Worm (Caenorhabditis elegans) whole organism, young adult: ENCODE results near the gene Y47D7A.19.

Experiments used
- F22D6.2 ChIP-seq: sonication (generic microtip); optimal IDR thresholded peaks from 2 replicates; lab custom pipeline; 2016; ENCODE audit warnings: mild to moderate bottlenecking, missing genetic modification characterization, missing compliant biosample characterization
- F55B11.4 ChIP-seq: sonication (generic microtip); optimal IDR thresholded peaks from 2 replicates; lab custom pipeline; 2016; ENCODE audit warnings: missing compliant biosample characterization, missing genetic modification characterization, borderline replicate concordance; ENCODE audit not compliant: insufficient read depth
- Y53F4B.3 ChIP-seq: fragments of 200-800 bp; sonication (Bioruptor generic); IDR thresholded peaks from 2 replicates; pipeline ENCODE4 v1.3.6; 2022; ENCODE audit warnings: missing genetic modification reagents, missing genetic modification characterization, missing compliant biosample characterization
- akir-1 ChIP-seq: fragments of 200-800 bp; sonication (Bioruptor generic); optimal IDR thresholded peaks from 2 replicates; lab custom pipeline; 2018; ENCODE audit warnings: mild to moderate bottlenecking, missing genetic modification characterization, moderate library complexity, missing compliant biosample characterization
- ama-1 ChIP-seq, 3 experiments: fragments of 150-350 bp in 1 of 3; sonication (generic microtip) in 2 of 3; optimal IDR thresholded peaks; 2 replicates each; lab custom pipeline; 2014 to 2018; ENCODE audit warnings: missing biosample characterization in 2 of 3, missing genetic modification characterization in 2 of 3, missing genetic modification reagents in 2 of 3
- aptf-3 ChIP-seq: fragments of 200-800 bp; sonication (Bioruptor generic); IDR thresholded peaks from 2 replicates; pipeline ENCODE4 v1.3.6; 2022; ENCODE audit warnings: missing genetic modification characterization, missing compliant biosample characterization
- atf-7 ChIP-seq: sonication (generic microtip); optimal IDR thresholded peaks from 2 replicates; lab custom pipeline; 2017; ENCODE audit warnings: mild to moderate bottlenecking, missing genetic modification characterization, missing compliant biosample characterization
- attf-5 ChIP-seq: fragments of 200-800 bp; sonication (Bioruptor generic); optimal IDR thresholded peaks from 2 replicates; lab custom pipeline; 2018; ENCODE audit warnings: mild to moderate bottlenecking, missing genetic modification characterization, missing compliant biosample characterization
- attf-6 ChIP-seq: fragments of 200-800 bp; sonication (Bioruptor generic); IDR thresholded peaks from 2 replicates; pipeline ENCODE4 v1.3.6; 2022; ENCODE audit warnings: missing genetic modification reagents, missing genetic modification characterization, missing compliant biosample characterization
- cebp-1 ChIP-seq, 2 experiments: fragments of 200-800 bp in 1 of 2; sonication (Bioruptor generic) in 1 of 2; sonication (generic microtip) in 1 of 2; IDR thresholded peaks in 1 of 2; optimal IDR thresholded peaks in 1 of 2; 2 replicates each; pipeline versions ENCODE4 v1.3.6 to Lab custom; 2017 to 2022; ENCODE audit warnings: missing compliant biosample characterization in 2 of 2, missing genetic modification characterization in 2 of 2, mild to moderate bottlenecking in 1 of 2, missing genetic modification reagents in 1 of 2, moderate library complexity in 1 of 2
- ceh-40 ChIP-seq: fragments of 200-800 bp; sonication (Bioruptor generic); IDR thresholded peaks from 2 replicates; pipeline ENCODE4 v1.3.6; 2022; ENCODE audit warnings: missing genetic modification characterization, missing compliant biosample characterization
- ceh-58 ChIP-seq: fragments of 200-800 bp; sonication (Bioruptor generic); IDR thresholded peaks from 2 replicates; pipeline ENCODE4 v1.3.6; 2022; ENCODE audit warnings: missing genetic modification characterization, missing compliant biosample characterization
- chd-7 ChIP-seq: sonication (generic microtip); optimal IDR thresholded peaks from 2 replicates; lab custom pipeline; 2016; ENCODE audit warnings: mild to moderate bottlenecking, missing genetic modification characterization, moderate library complexity, missing compliant biosample characterization
- dox-1 ChIP-seq: fragments of 200-800 bp; sonication (Bioruptor generic); IDR thresholded peaks from 2 replicates; pipeline ENCODE4 v1.3.6; 2022; ENCODE audit warnings: missing genetic modification reagents, missing genetic modification characterization, missing compliant biosample characterization
- dpl-1 ChIP-seq: fragments of 150-350 bp; optimal IDR thresholded peaks from 2 replicates; lab custom pipeline; 2014; ENCODE audit warnings: missing biosample characterization, missing genetic modification reagents, missing genetic modification characterization
- efl-1 ChIP-seq: fragments of 150-350 bp; optimal IDR thresholded peaks from 2 replicates; lab custom pipeline; 2014; ENCODE audit warnings: missing biosample characterization, missing genetic modification reagents, missing genetic modification characterization
- fkh-3 ChIP-seq: sonication (generic microtip); optimal IDR thresholded peaks from 2 replicates; lab custom pipeline; 2016; ENCODE audit warnings: mild to moderate bottlenecking, missing genetic modification characterization, missing compliant biosample characterization
- hsf-1 ChIP-seq: fragments of 200-800 bp; sonication (Bioruptor generic); IDR thresholded peaks from 2 replicates; pipeline ENCODE4 v1.3.6; 2022; ENCODE audit warnings: missing genetic modification reagents, missing genetic modification characterization, missing compliant biosample characterization
- lag-1 ChIP-seq: fragments of 200-800 bp; sonication (Bioruptor generic); IDR thresholded peaks from 2 replicates; pipeline ENCODE4 v1.3.6; 2022; ENCODE audit warnings: missing genetic modification reagents, missing genetic modification characterization, missing compliant biosample characterization
- lin-40 ChIP-seq: sonication (generic microtip); optimal IDR thresholded peaks from 2 replicates; lab custom pipeline; 2016; ENCODE audit warnings: missing genetic modification characterization, mild to moderate bottlenecking, missing compliant biosample characterization, missing genotype, missing genetic modification reagents
- lin-54 ChIP-seq: fragments of 200-800 bp; sonication (Bioruptor generic); optimal IDR thresholded peaks from 2 replicates; lab custom pipeline; 2018; ENCODE audit warnings: mild to moderate bottlenecking, missing genetic modification characterization, missing compliant biosample characterization
- lir-1 ChIP-seq: fragments of 200-800 bp; sonication (Bioruptor generic); conservative IDR thresholded peaks from 2 replicates; pipeline ENCODE4 v1.3.6; 2022; ENCODE audit warnings: missing genetic modification reagents, missing genetic modification characterization, missing compliant biosample characterization
- lsy-27 ChIP-seq: sonication (generic microtip); optimal IDR thresholded peaks from 2 replicates; lab custom pipeline; 2017; ENCODE audit warnings: missing genetic modification characterization, mild to moderate bottlenecking, missing compliant biosample characterization, antibody characterized with exemption, missing genotype, borderline replicate concordance; ENCODE audit not compliant: insufficient read depth
- madf-10 ChIP-seq: sonication (generic microtip); optimal IDR thresholded peaks from 2 replicates; lab custom pipeline; 2016; ENCODE audit warnings: mild to moderate bottlenecking, missing genetic modification characterization, missing compliant biosample characterization
- madf-3 ChIP-seq: fragments of 200-800 bp; sonication (Bioruptor generic); IDR thresholded peaks from 2 replicates; pipeline ENCODE4 v1.3.6; 2022; ENCODE audit warnings: missing genetic modification reagents, missing genetic modification characterization, missing compliant biosample characterization
- mcd-1 ChIP-seq: fragments of 200-800 bp; sonication (Bioruptor generic); IDR thresholded peaks from 2 replicates; pipeline ENCODE4 v1.3.6; 2022; ENCODE audit warnings: missing genetic modification reagents, missing genetic modification characterization, missing compliant biosample characterization
- mes-4 ChIP-seq: sonication (generic microtip); optimal IDR thresholded peaks from 2 replicates; lab custom pipeline; 2016; ENCODE audit warnings: missing genotype, missing genetic modification characterization, missing compliant biosample characterization
- nfya-2 ChIP-seq: fragments of 200-800 bp; sonication (Bioruptor generic); IDR thresholded peaks from 2 replicates; pipeline ENCODE4 v1.3.6; 2022; ENCODE audit warnings: missing genetic modification reagents, missing genetic modification characterization, missing compliant biosample characterization
- nfyb-1 ChIP-seq: fragments of 200-800 bp; sonication (Bioruptor generic); IDR thresholded peaks from 2 replicates; pipeline ENCODE4 v1.3.6; 2022; ENCODE audit warnings: missing genetic modification reagents, missing genetic modification characterization, missing compliant biosample characterization
- nhr-120 ChIP-seq: fragments of 200-800 bp; sonication (Bioruptor generic); IDR thresholded peaks from 2 replicates; pipeline ENCODE4 v1.3.6; 2022; ENCODE audit warnings: missing genetic modification characterization, missing compliant biosample characterization
- nhr-179 ChIP-seq: sonication (generic microtip); optimal IDR thresholded peaks from 2 replicates; lab custom pipeline; 2016; ENCODE audit warnings: mild to moderate bottlenecking, missing genetic modification characterization, missing compliant biosample characterization
- nhr-27 ChIP-seq: fragments of 200-800 bp; sonication (Bioruptor generic); optimal IDR thresholded peaks from 2 replicates; lab custom pipeline; 2018; ENCODE audit warnings: mild to moderate bottlenecking, missing genetic modification characterization, moderate library complexity, missing compliant biosample characterization
- pbrm-1 ChIP-seq: fragments of 200-800 bp; sonication (Bioruptor generic); IDR thresholded peaks from 2 replicates; pipeline ENCODE4 v1.3.6; 2022; ENCODE audit warnings: missing genetic modification reagents, missing genetic modification characterization, missing compliant biosample characterization
- pha-4 ChIP-seq: fragments of 150-350 bp; sonication (generic microtip); optimal IDR thresholded peaks from 2 replicates; lab custom pipeline; 2014; ENCODE audit warnings: missing biosample characterization, missing genetic modification reagents, missing genetic modification characterization
- rcor-1 ChIP-seq: fragments of 200-800 bp; sonication (Bioruptor generic); IDR thresholded peaks from 2 replicates; pipeline ENCODE4 v1.3.6; 2022; ENCODE audit warnings: missing genetic modification reagents, missing genetic modification characterization, missing compliant biosample characterization
- rec-8 ChIP-seq, 2 experiments: sonication (generic microtip); optimal IDR thresholded peaks; 2 replicates each; lab custom pipeline; 2016; ENCODE audit warnings: mild to moderate bottlenecking in 2 of 2, missing genetic modification characterization in 2 of 2, missing genetic modification reagents in 2 of 2, missing genotype in 2 of 2, missing biosample characterization in 1 of 2, missing compliant biosample characterization in 1 of 2, moderate library complexity in 1 of 2
- sdz-38 ChIP-seq: sonication (generic microtip); optimal IDR thresholded peaks from 2 replicates; lab custom pipeline; 2016; ENCODE audit warnings: missing genotype, missing genetic modification characterization, missing compliant biosample characterization
- somi-1 ChIP-seq: fragments of 200-800 bp; sonication (Bioruptor generic); optimal IDR thresholded peaks from 2 replicates; lab custom pipeline; 2018; ENCODE audit warnings: mild to moderate bottlenecking, missing genetic modification characterization, missing compliant biosample characterization
- tbp1 ChIP-seq: fragments of 200-800 bp; sonication (Bioruptor generic); optimal IDR thresholded peaks from 2 replicates; lab custom pipeline; 2018; ENCODE audit warnings: mild to moderate bottlenecking, missing genetic modification characterization, missing compliant biosample characterization
- tbx-9 ChIP-seq: sonication (generic microtip); optimal IDR thresholded peaks from 2 replicates; lab custom pipeline; 2016; ENCODE audit warnings: borderline replicate concordance, missing genetic modification characterization, inconsistent platforms, missing compliant biosample characterization
- tlf-1 ChIP-seq: fragments of 200-800 bp; sonication (Bioruptor generic); optimal IDR thresholded peaks from 2 replicates; lab custom pipeline; 2018; ENCODE audit warnings: mild to moderate bottlenecking, missing genetic modification characterization, missing compliant biosample characterization
- unc-130 ChIP-seq: sonication (generic microtip); optimal IDR thresholded peaks from 2 replicates; lab custom pipeline; 2016; ENCODE audit warnings: missing genetic modification reagents, missing genetic modification characterization, missing compliant biosample characterization
- xnd-1 ChIP-seq: sonication (generic microtip); optimal IDR thresholded peaks from 2 replicates; lab custom pipeline; 2016; ENCODE audit warnings: missing genotype, missing genetic modification reagents, missing genetic modification characterization, missing compliant biosample characterization
- ztf-18 ChIP-seq: sonication (generic microtip); optimal IDR thresholded peaks from 2 replicates; lab custom pipeline; 2016; ENCODE audit warnings: missing genotype, mild to moderate bottlenecking, missing genetic modification characterization, missing compliant biosample characterization
- ztf-25 ChIP-seq: fragments of 200-800 bp; sonication (Bioruptor generic); IDR thresholded peaks from 2 replicates; pipeline ENCODE4 v1.3.6; 2022; ENCODE audit warnings: missing genetic modification reagents, missing genetic modification characterization, missing compliant biosample characterization
- ztf-6 ChIP-seq: fragments of 200-800 bp; sonication (Bioruptor generic); IDR thresholded peaks from 2 replicates; pipeline ENCODE4 v1.3.6; 2022; ENCODE audit warnings: missing genetic modification reagents, missing genetic modification characterization, missing compliant biosample characterization

The Y47D7A.19 gene

ce11 chrV:4423860-4424401 is at the start of gene Y47D7A.19, which contains the start of gene Y47D7A.9:
Y47D7A.19 (plus strand) TSS chrV:4424351.
Y47D7A.9 (minus strand) TSS chrV:4423960.
- no peak for TF ChIP-seq nfya-2
- no peak for TF ChIP-seq pha-4 (tag; lab: Kevin White, UChicago)
- TF ChIP-seq ceh-40 (GFP tag; lab: Robert Waterston, UW) = no peak
- TF ChIP-seq lsy-27 (tag; lab: Kevin White, UChicago) = no peak
- TF ChIP-seq rcor-1 (GFP tag; lab: Robert Waterston, UW) = no peak
- no peak for TF ChIP-seq nhr-179 (tag; lab: Kevin White, UChicago)
- no peak for TF ChIP-seq attf-5 (GFP tag; lab: Kevin White, UChicago)
- no peak for TF ChIP-seq lag-1 (GFP tag; lab: Robert Waterston, UW)
- TF ChIP-seq fkh-3 (tag; lab: Kevin White, UChicago) = no peak
- no peak for TF ChIP-seq ama-1 (optimal IDR thresholded peaks at IDR 0.05; lab: Kevin White, UChicago)
- no peak for TF ChIP-seq ama-1 (GFP tag; optimal IDR thresholded peaks at IDR 0.05; lab: Kevin White, UChicago)
- TF ChIP-seq ztf-18 = no peak
- TF ChIP-seq ztf-6 (GFP tag; lab: Robert Waterston, UW) = no peak
- no peak for TF ChIP-seq nhr-120 (GFP tag; lab: Robert Waterston, UW)
- no peak for TF ChIP-seq aptf-3 (GFP tag; lab: Robert Waterston, UW)
- no peak for TF ChIP-seq lin-40 (tag; lab: Kevin White, UChicago)

- no peak for TF ChIP-seq mes-4
- TF ChIP-seq ztf-25 (GFP tag; lab: Robert Waterston, UW) = no peak
- no peak for TF ChIP-seq chd-7 (tag; lab: Kevin White, UChicago)
- TF ChIP-seq madf-10 (tag; lab: Kevin White, UChicago) = no peak
- 0 out of 2 replicates have a peak, but pooled peaks have one; percentile 51 for TF ChIP-seq hsf-1 (GFP tag; lab: Robert Waterston, UW)
- TF ChIP-seq ztf-6 (GFP tag; lab: Robert Waterston, UW) = no peak
- TF ChIP-seq unc-130 (GFP tag; lab: Kevin White, UChicago) = no peak
- no peak for TF ChIP-seq cebp-1 (GFP tag; IDR thresholded peaks at IDR 0.05; lab: Robert Waterston, UW)
- no peak for TF ChIP-seq cebp-1 (tag; optimal IDR thresholded peaks at IDR 0.05; lab: Kevin White, UChicago)
- TF ChIP-seq atf-7 (tag; lab: Kevin White, UChicago) = no peak
- TF ChIP-seq attf-6 (GFP tag; lab: Robert Waterston, UW) = 0 out of 2 replicates have a peak, but pooled peaks have one; percentile 21
- no peak for TF ChIP-seq somi-1 (GFP tag; lab: Kevin White, UChicago)
- TF ChIP-seq xnd-1 (tag; lab: Kevin White, UChicago) = peak; percentile 43
- no peak for TF ChIP-seq lir-1 (GFP tag; lab: Robert Waterston, UW)
- no peak for TF ChIP-seq tbp1 (GFP tag; lab: Kevin White, UChicago)
- TF ChIP-seq madf-3 (GFP tag; lab: Robert Waterston, UW) = peak; percentile 63; the same call in 1 of the 2 replicates
- no peak for TF ChIP-seq tlf-1 (GFP tag; lab: Kevin White, UChicago)
- no peak for TF ChIP-seq tbx-9 (tag; lab: Kevin White, UChicago)
- TF ChIP-seq rec-8 (tag; optimal IDR thresholded peaks at IDR 0.05; lab: Kevin White, UChicago) = no peak
- TF ChIP-seq ceh-58 (GFP tag; lab: Robert Waterston, UW) = no peak
- no peak for TF ChIP-seq dpl-1
- no peak for TF ChIP-seq nfyb-1 (GFP tag; lab: Robert Waterston, UW)
- no peak for TF ChIP-seq nhr-120 (GFP tag; lab: Robert Waterston, UW)
- TF ChIP-seq mcd-1 = no peak
- TF ChIP-seq F55B11.4 (tag; lab: Kevin White, UChicago) = no peak
- TF ChIP-seq sdz-38 = no peak
- TF ChIP-seq Y53F4B.3 = no peak
- no peak for TF ChIP-seq pbrm-1 (GFP tag; lab: Robert Waterston, UW)
- TF ChIP-seq nhr-27 = no peak
- TF ChIP-seq dox-1 (GFP tag; lab: Robert Waterston, UW) = no peak
- no peak for TF ChIP-seq akir-1 (GFP tag; lab: Kevin White, UChicago)
- TF ChIP-seq efl-1 (GFP tag; lab: Kevin White, UChicago) = peak; percentile 18
- peak; percentile 3 for TF ChIP-seq lin-54
- TF ChIP-seq F22D6.2 (tag; lab: Kevin White, UChicago) = no peak
These were observed 49.5 kb upstream of the Y47D7A.19 start, which contains the start of gene neg-1 for ce11 chrV:4374625-4375024. neg-1 (minus strand) TSS chrV:4374874.
